Worm (Caenorhabditis elegans): ENCODE data around the gene lrr-1.

DNA sequence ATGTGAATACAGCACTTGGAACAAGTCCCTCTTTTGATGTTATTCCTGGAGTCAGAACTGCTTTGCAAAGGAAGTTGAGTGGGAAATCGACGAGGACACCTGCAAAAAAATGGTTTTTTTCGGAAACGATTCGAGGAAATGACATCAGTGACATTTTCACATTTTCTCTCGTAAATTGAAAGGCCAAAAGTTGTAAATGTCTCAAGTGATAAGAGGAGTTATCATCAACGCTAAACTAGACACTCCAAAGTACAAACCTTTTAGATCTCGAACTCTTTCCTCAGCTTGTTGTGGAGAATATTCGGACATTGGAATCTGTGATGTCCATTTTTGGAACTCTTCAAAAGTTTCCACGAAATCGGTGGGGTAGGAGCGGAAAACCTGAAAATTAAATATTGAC is 48.0 kb upstream of the lrr-1 start:
- TF ChIP-seq dmd-4 (tag; optimal IDR thresholded peaks at IDR 0.05; ENCODE audit: borderline replicate concordance) (no peak), ama-1 (optimal IDR thresholded peaks at IDR 0.05) (no peak), ceh-9 (tag; optimal IDR thresholded peaks at IDR 0.05) (no peak), sox-2 (GFP tag; IDR thresholded peaks at IDR 0.05) (no peak), Y22D7AL.16 (tag; optimal IDR thresholded peaks at IDR 0.05) (no peak), unc-55 (GFP tag; optimal IDR thresholded peaks at IDR 0.05) (no peak), tbx-2 (tag; optimal IDR thresholded peaks at IDR 0.05) (no peak), ztf-16 (tag; optimal IDR thresholded peaks at IDR 0.05) (no peak), nhr-232 (tag; optimal IDR thresholded peaks at IDR 0.05) (no peak), ceh-18 (tag; optimal IDR thresholded peaks at IDR 0.05) (no peak), sox-4 (tag; optimal IDR thresholded peaks at IDR 0.05) (no peak), lim-6 (tag; optimal IDR thresholded peaks at IDR 0.05) (no peak), che-1 (tag; optimal IDR thresholded peaks at IDR 0.05) (no peak)

Data from whole organism, late embryonic.